Worm (Caenorhabditis elegans) whole organism, L2 larva: ENCODE results near the gene nhr-137.

ENCODE experiments used
- C34F6.9 ChIP-seq: fragments of 150-350 bp; optimal IDR thresholded peaks from 2 replicates; lab custom pipeline; 2014; ENCODE audit warnings: missing biosample characterization, missing genetic modification characterization
- nhr-6 ChIP-seq: fragments of 150-350 bp; optimal IDR thresholded peaks from 2 replicates; lab custom pipeline; 2014; ENCODE audit warnings: missing biosample characterization, missing genetic modification characterization
- nhr-77 ChIP-seq: fragments of 150-350 bp; optimal IDR thresholded peaks from 2 replicates; lab custom pipeline; 2014; ENCODE audit warnings: missing biosample characterization, missing genetic modification characterization
- unc-62 ChIP-seq: fragments of 150-350 bp; optimal IDR thresholded peaks from 2 replicates; lab custom pipeline; 2014; ENCODE audit warnings: missing biosample characterization, missing genetic modification reagents, missing genetic modification characterization
- zag-1 ChIP-seq: fragments of 150-350 bp; optimal IDR thresholded peaks from 2 replicates; lab custom pipeline; 2014; ENCODE audit warnings: missing biosample characterization, missing genetic modification characterization
- ztf-4 ChIP-seq: fragments of 150-350 bp; optimal IDR thresholded peaks from 2 replicates; lab custom pipeline; 2014; ENCODE audit warnings: missing biosample characterization, missing genetic modification characterization

- TF ChIP-seq nhr-77: no peak
- no peak for TF ChIP-seq zag-1 (tag; lab: Kevin White, UChicago)
- no peak for TF ChIP-seq nhr-6 (tag; lab: Kevin White, UChicago)
- no peak for TF ChIP-seq unc-62 (GFP tag; lab: Kevin White, UChicago)
- TF ChIP-seq ztf-4 (tag; lab: Kevin White, UChicago): no peak
- TF ChIP-seq C34F6.9: peak; percentile 18
Observed at ce11 chrX:6644971-6645704, 23.7 kb downstream of the nhr-137 start, which contains the start of gene C56E10.3.
